Fruit fly (Drosophila melanogaster): ENCODE measurements around the gene CG5645.

DNA sequence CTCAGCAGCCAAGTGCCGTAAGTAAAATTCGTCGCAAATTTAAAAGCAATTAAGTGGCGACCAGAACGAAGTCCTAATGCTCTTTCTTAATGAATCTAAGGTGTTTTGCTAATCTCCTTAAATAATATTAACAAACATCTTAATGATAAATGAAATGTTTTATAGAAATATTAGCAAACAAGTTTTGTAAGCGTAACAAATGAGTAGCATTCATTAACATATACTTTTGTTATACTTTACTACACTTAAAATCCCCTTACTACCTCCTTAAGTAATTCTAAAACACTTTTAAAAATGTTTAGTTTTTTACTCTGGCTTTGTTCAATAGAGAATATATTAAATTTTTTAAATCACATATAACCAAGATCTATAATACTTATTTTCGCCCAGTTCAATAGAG, 40.5 kb downstream of the CG5645 start:
- TF ChIP-seq insv (GFP tag; optimal IDR thresholded peaks at IDR 0.05) (no peak), CG12744 (GFP tag; optimal IDR thresholded peaks at IDR 0.05) (no peak), CG16863 (GFP tag; optimal IDR thresholded peaks at IDR 0.05) (no peak), CG42726 (GFP tag; IDR thresholded peaks at IDR 0.05; ENCODE audit: partially characterized antibody) (no peak), Lpt (GFP tag; optimal IDR thresholded peaks at IDR 0.05) (no peak), Hsf (GFP tag; optimal IDR thresholded peaks at IDR 0.05) (no peak), vnd (GFP tag; IDR thresholded peaks at IDR 0.05; ENCODE audit: partially characterized antibody) (no peak), CG30403 (GFP tag; optimal IDR thresholded peaks at IDR 0.05) (no peak)
